Fruit fly (Drosophila melanogaster) S2 (cell line): Measurements from ENCODE around the gene CG14566.
A peak's percentile ranks its signal among the peaks of the same experiment; 100 is the strongest.

Experiments
- CG8478 ChIP-seq: fragments of >200 bp; optimal IDR thresholded peaks from 2 replicates; lab custom pipeline; 2018
- CTCF ChIP-seq, 2 experiments: fragments of >200 bp; optimal IDR thresholded peaks; 2 replicates each; lab custom pipeline; 2018

DNA sequence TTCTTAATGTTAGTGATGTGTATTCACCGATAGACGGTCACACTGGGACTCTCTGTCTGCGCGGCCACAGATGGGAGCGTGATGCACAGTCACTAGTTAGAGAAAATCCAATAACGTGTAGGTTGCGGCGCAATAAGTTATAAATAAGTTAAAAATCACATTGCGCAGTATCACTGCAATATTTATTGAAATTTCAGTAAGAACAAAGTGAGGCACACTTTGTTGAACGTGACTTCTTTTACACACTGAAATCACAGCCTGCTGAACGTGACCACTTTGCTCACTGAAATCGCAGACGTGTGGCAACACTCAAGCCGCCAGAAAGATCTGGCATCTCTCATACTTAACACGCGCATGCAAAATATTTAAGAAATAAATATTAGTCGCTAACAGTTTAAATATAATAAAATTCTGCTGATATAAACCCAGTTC, 11.5 kb downstream of the CG14566 start, which contains the start of the genes CG11247 and Polr2H:
- peak in 1 of 2 experiments; percentile 41 for TF ChIP-seq CTCF (optimal IDR thresholded peaks at IDR 0.05; lab: Kevin White, UChicago)
- TF ChIP-seq CG8478 (lab: Kevin White, UChicago): no peak
